Worm (Caenorhabditis elegans) whole organism, L1 larva: ENCODE measurements around the gene nep-9.
A peak's percentile ranks its signal among the peaks of the same experiment; 100 is the strongest.

Experiments
- C04F5.9 ChIP-seq: sonication (generic microtip); optimal IDR thresholded peaks from 2 replicates; lab custom pipeline; 2016; ENCODE audit warnings: missing genetic modification characterization, missing compliant biosample characterization
- alr-1 ChIP-seq: fragments of 200-800 bp; sonication (Bioruptor generic); optimal IDR thresholded peaks from 2 replicates; lab custom pipeline; 2018; ENCODE audit warnings: borderline replicate concordance, mild to moderate bottlenecking, missing genetic modification characterization, missing compliant biosample characterization
- aly-2 ChIP-seq: fragments of 150-350 bp; optimal IDR thresholded peaks from 2 replicates; lab custom pipeline; 2014; ENCODE audit warnings: missing biosample characterization, missing genetic modification characterization
- ama-1 ChIP-seq: fragments of 150-350 bp; optimal IDR thresholded peaks from 2 replicates; lab custom pipeline; 2014
- ceh-63 ChIP-seq: fragments of 200-800 bp; sonication (Bioruptor generic); optimal IDR thresholded peaks from 2 replicates; lab custom pipeline; 2018; ENCODE audit warnings: mild to moderate bottlenecking, missing genetic modification characterization, missing compliant biosample characterization
- ces-1 ChIP-seq: fragments of 150-350 bp; optimal IDR thresholded peaks from 2 replicates; lab custom pipeline; 2014; ENCODE audit warnings: missing biosample characterization, missing genetic modification reagents, missing genetic modification characterization
- dpl-1 ChIP-seq, 3 experiments: fragments of 150-350 bp in 2 of 3; sonication (generic microtip) in 1 of 3; optimal IDR thresholded peaks; 2 replicates each; lab custom pipeline; 2014 to 2017; ENCODE audit warnings: missing biosample characterization in 3 of 3, missing genetic modification characterization in 3 of 3, missing genetic modification reagents in 3 of 3
- efl-1 ChIP-seq, 4 experiments: fragments of 150-350 bp; optimal IDR thresholded peaks in 3 of 4; peaks in 1 of 4; 1 replicate in 1 of 4; 2 replicates in 3 of 4; lab custom pipeline; 2014; ENCODE audit warnings: missing biosample characterization in 2 of 4, missing genetic modification characterization in 2 of 4, missing genetic modification reagents in 2 of 4
- efl-3 ChIP-seq: fragments of 200-800 bp; sonication (Bioruptor generic); optimal IDR thresholded peaks from 2 replicates; lab custom pipeline; 2018; ENCODE audit warnings: mild to moderate bottlenecking, missing genetic modification characterization, missing compliant biosample characterization
- egl-27 ChIP-seq, 2 experiments: fragments of 150-350 bp in 1 of 2; sonication (generic microtip); optimal IDR thresholded peaks; 3 replicates each; lab custom pipeline; 2017 to 2018; ENCODE audit warnings: missing biosample characterization in 2 of 2, missing genetic modification characterization in 2 of 2, missing genetic modification reagents in 2 of 2
- elt-2 ChIP-seq: sonication (generic microtip); optimal IDR thresholded peaks from 2 replicates; lab custom pipeline; 2016; ENCODE audit warnings: missing genetic modification characterization, mild to moderate bottlenecking, inconsistent platforms, missing compliant biosample characterization, missing genetic modification reagents
- grh-1 ChIP-seq: fragments of 200-800 bp; sonication (Bioruptor generic); IDR thresholded peaks from 2 replicates; pipeline ENCODE4 v1.3.6; 2022; ENCODE audit warnings: missing genetic modification reagents, missing genetic modification characterization, missing compliant biosample characterization
- jun-1 ChIP-seq: fragments of 150-350 bp; optimal IDR thresholded peaks from 2 replicates; lab custom pipeline; 2014; ENCODE audit warnings: missing biosample characterization, missing genetic modification reagents, missing genetic modification characterization
- lin-14 ChIP-seq: fragments of 200-800 bp; sonication (Bioruptor generic); optimal IDR thresholded peaks from 2 replicates; lab custom pipeline; 2018; ENCODE audit warnings: mild to moderate bottlenecking, missing genetic modification characterization, moderate library complexity, missing compliant biosample characterization
- lin-35 ChIP-seq, 2 experiments: fragments of 150-350 bp; optimal IDR thresholded peaks; 2 replicates each; lab custom pipeline; 2014; ENCODE audit warnings: missing biosample characterization in 2 of 2, missing genetic modification characterization in 2 of 2, missing genetic modification reagents in 2 of 2
- lin-39 ChIP-seq: fragments of 150-350 bp; optimal IDR thresholded peaks from 2 replicates; lab custom pipeline; 2014; ENCODE audit warnings: missing biosample characterization, missing genetic modification reagents, missing genetic modification characterization
- lsy-2 ChIP-seq, 2 experiments: fragments of 150-350 bp; optimal IDR thresholded peaks; 2 replicates each; lab custom pipeline; 2014; ENCODE audit warnings: missing biosample characterization in 2 of 2, missing genetic modification characterization in 2 of 2
- mep-1 ChIP-seq: fragments of 150-350 bp; optimal IDR thresholded peaks from 2 replicates; lab custom pipeline; 2014; ENCODE audit warnings: missing biosample characterization, missing genetic modification characterization
- nhr-19 ChIP-seq: fragments of 200-800 bp; sonication (Bioruptor generic); conservative IDR thresholded peaks from 2 replicates; pipeline ENCODE4 v1.3.6; 2022; ENCODE audit warnings: missing genetic modification characterization, missing compliant biosample characterization
- nhr-20 ChIP-seq: sonication (generic microtip); optimal IDR thresholded peaks from 2 replicates; lab custom pipeline; 2016; ENCODE audit warnings: mild to moderate bottlenecking, missing genetic modification characterization, missing compliant biosample characterization
- nhr-28 ChIP-seq: fragments of 150-350 bp; optimal IDR thresholded peaks from 2 replicates; lab custom pipeline; 2014; ENCODE audit warnings: missing biosample characterization, missing genetic modification characterization
- nhr-47 ChIP-seq: sonication (generic microtip); optimal IDR thresholded peaks from 2 replicates; lab custom pipeline; 2016; ENCODE audit warnings: mild to moderate bottlenecking, missing genetic modification characterization, moderate library complexity, missing compliant biosample characterization
- nhr-84 ChIP-seq: sonication (generic microtip); optimal IDR thresholded peaks from 2 replicates; lab custom pipeline; 2017; ENCODE audit warnings: missing biosample characterization, missing genetic modification characterization
- pag-3 ChIP-seq: sonication (generic microtip); optimal IDR thresholded peaks from 2 replicates; lab custom pipeline; 2017; ENCODE audit warnings: missing genetic modification characterization, mild to moderate bottlenecking, missing compliant biosample characterization, antibody characterized with exemption, borderline replicate concordance; ENCODE audit not compliant: insufficient read depth
- skn-1 ChIP-seq: fragments of 150-350 bp; optimal IDR thresholded peaks from 2 replicates; lab custom pipeline; 2014; ENCODE audit warnings: missing biosample characterization, missing genetic modification characterization
- tbx-2 ChIP-seq: sonication (generic microtip); optimal IDR thresholded peaks from 2 replicates; lab custom pipeline; 2016; ENCODE audit warnings: missing genetic modification characterization, missing compliant biosample characterization
- unc-30 ChIP-seq: sonication (generic microtip); optimal IDR thresholded peaks from 2 replicates; lab custom pipeline; 2017; ENCODE audit warnings: missing biosample characterization, missing genetic modification characterization
- unc-62 ChIP-seq: fragments of 150-350 bp; optimal IDR thresholded peaks from 2 replicates; lab custom pipeline; 2014; ENCODE audit warnings: missing biosample characterization, missing genetic modification reagents, missing genetic modification characterization
- unc-86 ChIP-seq: sonication (generic microtip); optimal IDR thresholded peaks from 2 replicates; lab custom pipeline; 2016; ENCODE audit warnings: missing genetic modification characterization, missing compliant biosample characterization
- unc-98 ChIP-seq: fragments of 200-800 bp; sonication (Bioruptor generic); IDR thresholded peaks from 2 replicates; pipeline ENCODE4 v1.3.6; 2022; ENCODE audit warnings: missing genetic modification characterization, missing compliant biosample characterization
- zag-1 ChIP-seq: fragments of 150-350 bp; optimal IDR thresholded peaks from 2 replicates; lab custom pipeline; 2014; ENCODE audit warnings: missing biosample characterization, missing genetic modification characterization
- ztf-4 ChIP-seq: fragments of 150-350 bp; optimal IDR thresholded peaks from 2 replicates; lab custom pipeline; 2014; ENCODE audit warnings: missing biosample characterization, missing genetic modification characterization

Gene nep-9

ce11 chrII:3402854-3403253 is 3.7 kb upstream of the nep-9 start, which contains the start of gene nep-10:
TSS of gene nep-10 (minus strand) at chrII:3402954.
- TF ChIP-seq skn-1 (tag; lab: Kevin White, UChicago) (no peak), efl-1 (optimal IDR thresholded peaks at IDR 0.05; lab: Kevin White, UChicago) (no peak), efl-1 (GFP tag; optimal IDR thresholded peaks at IDR 0.05 in 1 of 2; lab: Kevin White, UChicago) (peak in 1 of 2 experiments; percentile 79), nhr-47 (tag; lab: Kevin White, UChicago) (no peak), pag-3 (tag; lab: Kevin White, UChicago) (no peak)

- TF ChIP-seq pag-3 (tag; lab: Kevin White, UChicago) (no peak), lsy-2 (tag; optimal IDR thresholded peaks at IDR 0.05; lab: Kevin White, UChicago) (no peak), lin-35 (GFP tag; optimal IDR thresholded peaks at IDR 0.05; lab: Kevin White, UChicago) (no peak), ztf-4 (no peak), tbx-2 (tag; lab: Kevin White, UChicago) (no peak), aly-2 (tag; lab: Kevin White, UChicago) (no peak), nhr-28 (tag; lab: Kevin White, UChicago) (no peak), elt-2 (tag; lab: Kevin White, UChicago) (no peak), lin-39 (tag; lab: Kevin White, UChicago) (no peak), alr-1 (no peak), grh-1 (GFP tag; lab: Robert Waterston, UW) (no peak), nhr-19 (GFP tag; lab: Robert Waterston, UW) (no peak), ama-1 (lab: Kevin White, UChicago) (no peak), unc-86 (tag; lab: Kevin White, UChicago) (no peak), ces-1 (GFP tag; lab: Kevin White, UChicago) (no peak), unc-30 (no peak), nhr-47 (tag; lab: Kevin White, UChicago) (no peak), ceh-63 (GFP tag; lab: Kevin White, UChicago) (no peak)
Observed at ce11 chrII:3395484-3395883, 3.6 kb downstream of the nep-9 start, which contains the start of gene nep-20. TSS of gene nep-20 (minus strand) at chrII:3395584.

ce11 chrII:3387503-3387902 is 11.6 kb downstream of the nep-9 start, which contains the start of gene T06D4.6:
TSS of gene T06D4.6 (minus strand) at chrII:3387603.
- TF ChIP-seq elt-2 (tag; lab: Kevin White, UChicago) (no peak), zag-1 (tag; lab: Kevin White, UChicago) (no peak), nhr-20 (tag; lab: Kevin White, UChicago) (no peak), C04F5.9 (tag; lab: Kevin White, UChicago) (no peak), nhr-19 (GFP tag; lab: Robert Waterston, UW) (no peak), dpl-1 (GFP tag; optimal IDR thresholded peaks at IDR 0.05; lab: Kevin White, UChicago) (no peak), mep-1 (tag; lab: Kevin White, UChicago) (no peak), efl-3 (GFP tag; lab: Kevin White, UChicago) (no peak), unc-62 (GFP tag; lab: Kevin White, UChicago) (no peak), lin-14 (GFP tag; lab: Kevin White, UChicago) (no peak)

ce11 chrII:3385736-3386135 is 13.4 kb downstream of the nep-9 start, which contains the start of gene T06D4.2:
TSS of gene T06D4.2 (minus strand) at chrII:3385905.
- TF ChIP-seq egl-27 (tag; optimal IDR thresholded peaks at IDR 0.05; lab: Kevin White, UChicago): no peak
- TF ChIP-seq, all 84 proteins: peak for 0

- no peak for TF ChIP-seq jun-1 (tag; lab: Kevin White, UChicago)
- no peak for TF ChIP-seq nhr-84 (tag; lab: Kevin White, UChicago)
- TF ChIP-seq unc-98 (GFP tag; lab: Robert Waterston, UW): no peak
- TF ChIP-seq nhr-47 (tag; lab: Kevin White, UChicago): no peak
- TF ChIP-seq, all 84 proteins: peak for 0
Observed at ce11 chrII:3383116-3383515, 16.0 kb downstream of the nep-9 start.
